Worm (Caenorhabditis elegans) whole organism, L4 larva: ENCODE results near the gene hda-5.

Source experiments
- F10B5.3 ChIP-seq: sonication (generic microtip); optimal IDR thresholded peaks from 2 replicates; lab custom pipeline; 2016; ENCODE audit warnings: mild to moderate bottlenecking, missing genetic modification characterization, missing compliant biosample characterization
- F44E2.7 ChIP-seq: fragments of 200-800 bp; sonication (Bioruptor generic); IDR thresholded peaks from 2 replicates; pipeline ENCODE4 v2.1.2; 2022; ENCODE audit warnings: missing genetic modification characterization, missing compliant biosample characterization
- F49E8.2 ChIP-seq: sonication (generic microtip); optimal IDR thresholded peaks from 2 replicates; lab custom pipeline; 2016; ENCODE audit warnings: missing compliant biosample characterization, mild to moderate bottlenecking, missing genetic modification characterization, borderline replicate concordance
- T20F7.1 ChIP-seq: fragments of 200-800 bp; sonication (Bioruptor generic); optimal IDR thresholded peaks from 2 replicates; lab custom pipeline; 2018; ENCODE audit warnings: mild to moderate bottlenecking, missing genetic modification characterization, missing compliant biosample characterization
- ZK546.5 ChIP-seq, 2 experiments: sonication (generic microtip); optimal IDR thresholded peaks; 2 replicates each; lab custom pipeline; 2017; ENCODE audit warnings: missing biosample characterization in 2 of 2, missing genetic modification characterization in 2 of 2
- ama-1 ChIP-seq: fragments of 150-350 bp; optimal IDR thresholded peaks from 2 replicates; lab custom pipeline; 2014; ENCODE audit warnings: inconsistent platforms, mixed read lengths
- arid-1 ChIP-seq: fragments of 200-800 bp; sonication (Bioruptor generic); conservative IDR thresholded peaks from 2 replicates; pipeline ENCODE4 v1.3.6; 2022; ENCODE audit warnings: missing genetic modification reagents, missing genetic modification characterization, missing compliant biosample characterization
- attf-4 ChIP-seq: sonication (generic microtip); optimal IDR thresholded peaks from 3 replicates; lab custom pipeline; 2017; ENCODE audit warnings: missing biosample characterization, missing genetic modification characterization
- ceh-44 ChIP-seq: fragments of 200-800 bp; sonication (Bioruptor generic); IDR thresholded peaks from 2 replicates; pipeline ENCODE4 v1.3.6; 2022; ENCODE audit warnings: missing genetic modification reagents, missing genetic modification characterization, missing compliant biosample characterization
- ceh-82 ChIP-seq: sonication (generic microtip); optimal IDR thresholded peaks from 2 replicates; lab custom pipeline; 2017; ENCODE audit warnings: missing biosample characterization, missing genetic modification characterization
- ctbp-1 ChIP-seq: fragments of 200-800 bp; sonication (Bioruptor generic); IDR thresholded peaks from 2 replicates; pipeline ENCODE4 v1.3.6; 2022; ENCODE audit warnings: missing genetic modification reagents, missing genetic modification characterization, missing compliant biosample characterization
- daf-16 ChIP-seq, 3 experiments: sonication (generic microtip); optimal IDR thresholded peaks; 2 replicates each; lab custom pipeline; 2016 to 2017; ENCODE audit warnings: missing genetic modification characterization in 3 of 3, missing genetic modification reagents in 3 of 3, mild to moderate bottlenecking in 2 of 3, missing compliant biosample characterization in 2 of 3, missing biosample characterization in 1 of 3, moderate library complexity in 1 of 3
- daf-19 ChIP-seq: fragments of 200-800 bp; sonication (Bioruptor generic); conservative IDR thresholded peaks from 2 replicates; pipeline ENCODE4 v1.3.6; 2022; ENCODE audit warnings: missing genetic modification characterization, missing compliant biosample characterization
- daf-8 ChIP-seq: fragments of 200-800 bp; sonication (Bioruptor generic); IDR thresholded peaks from 2 replicates; pipeline ENCODE4 v1.3.6; 2022; ENCODE audit warnings: missing genetic modification characterization, missing compliant biosample characterization
- dmd-6 ChIP-seq: fragments of 200-800 bp; sonication (Bioruptor generic); IDR thresholded peaks from 2 replicates; pipeline ENCODE4 v1.3.6; 2022; ENCODE audit warnings: missing genetic modification reagents, missing genetic modification characterization, missing compliant biosample characterization
- duxl-1 ChIP-seq: sonication (generic microtip); optimal IDR thresholded peaks from 2 replicates; lab custom pipeline; 2016; ENCODE audit warnings: mild to moderate bottlenecking, missing genetic modification characterization, moderate library complexity, missing compliant biosample characterization; ENCODE audit not compliant: poor library complexity
- dve-1 ChIP-seq: sonication (generic microtip); optimal IDR thresholded peaks from 2 replicates; lab custom pipeline; 2017; ENCODE audit warnings: antibody characterized with exemption, mild to moderate bottlenecking, missing genetic modification characterization, missing compliant biosample characterization; ENCODE audit not compliant: insufficient read depth
- egl-43 ChIP-seq: fragments of 200-800 bp; sonication (Bioruptor generic); IDR thresholded peaks from 2 replicates; pipeline ENCODE4 v1.3.6; 2022; ENCODE audit warnings: missing genetic modification reagents, missing genetic modification characterization, missing compliant biosample characterization
- hlh-11 ChIP-seq: fragments of 200-800 bp; sonication (Bioruptor generic); optimal IDR thresholded peaks from 2 replicates; lab custom pipeline; 2018; ENCODE audit warnings: mild to moderate bottlenecking, missing genetic modification characterization, missing compliant biosample characterization
- hlh-30 ChIP-seq: sonication (generic microtip); optimal IDR thresholded peaks from 2 replicates; lab custom pipeline; 2017; ENCODE audit warnings: antibody characterized with exemption, mild to moderate bottlenecking, missing genetic modification characterization, missing compliant biosample characterization; ENCODE audit not compliant: insufficient read depth
- madf-5 ChIP-seq, 2 experiments: fragments of 200-800 bp; sonication (Bioruptor generic); IDR thresholded peaks; 2 replicates each; pipeline ENCODE4 v1.3.6; 2022; ENCODE audit warnings: missing compliant biosample characterization in 2 of 2, missing genetic modification characterization in 2 of 2
- madf-9 ChIP-seq: fragments of 200-800 bp; sonication (Bioruptor generic); conservative IDR thresholded peaks from 2 replicates; pipeline ENCODE4 v1.3.6; 2022; ENCODE audit warnings: missing genetic modification reagents, missing genetic modification characterization, missing compliant biosample characterization
- mes-2 ChIP-seq: sonication (generic microtip); optimal IDR thresholded peaks from 2 replicates; lab custom pipeline; 2016; ENCODE audit warnings: missing genotype, mild to moderate bottlenecking, missing genetic modification characterization, missing compliant biosample characterization; ENCODE audit not compliant: poor library complexity, severe bottlenecking
- mxl-3 ChIP-seq: fragments of 200-800 bp; sonication (Bioruptor generic); optimal IDR thresholded peaks from 2 replicates; lab custom pipeline; 2018; ENCODE audit warnings: mild to moderate bottlenecking, missing genetic modification characterization, missing compliant biosample characterization
- nhr-28 ChIP-seq: fragments of 150-350 bp; optimal IDR thresholded peaks from 2 replicates; lab custom pipeline; 2014; ENCODE audit warnings: missing biosample characterization, missing genetic modification characterization
- nhr-41 ChIP-seq: fragments of 200-800 bp; sonication (Bioruptor generic); IDR thresholded peaks from 2 replicates; pipeline ENCODE4 v1.3.6; 2022; ENCODE audit warnings: missing genetic modification reagents, missing genetic modification characterization, missing compliant biosample characterization
- nhr-42 ChIP-seq: fragments of 200-800 bp; sonication (Bioruptor generic); IDR thresholded peaks from 2 replicates; pipeline ENCODE4 v1.3.6; 2022; ENCODE audit warnings: missing genetic modification characterization, missing compliant biosample characterization
- nhr-48 ChIP-seq: sonication (generic microtip); optimal IDR thresholded peaks from 2 replicates; lab custom pipeline; 2016; ENCODE audit warnings: mild to moderate bottlenecking, missing genetic modification characterization, missing compliant biosample characterization
- nhr-6 ChIP-seq: fragments of 150-350 bp; optimal IDR thresholded peaks from 2 replicates; lab custom pipeline; 2014; ENCODE audit warnings: missing biosample characterization, missing genetic modification characterization
- nhr-76 ChIP-seq: fragments of 150-350 bp; optimal IDR thresholded peaks from 2 replicates; lab custom pipeline; 2014; ENCODE audit warnings: missing biosample characterization, missing genetic modification characterization
- nhr-77 ChIP-seq: fragments of 150-350 bp; optimal IDR thresholded peaks from 2 replicates; lab custom pipeline; 2014; ENCODE audit warnings: missing biosample characterization, missing genetic modification characterization
- pha-4 ChIP-seq, 2 experiments: fragments of 150-350 bp in 1 of 2; fragments of 200-800 bp in 1 of 2; sonication (Bioruptor generic) in 1 of 2; IDR thresholded peaks in 1 of 2; optimal IDR thresholded peaks in 1 of 2; 2 replicates each; pipeline versions ENCODE4 v1.3.6 to Lab custom; 2014 to 2022; ENCODE audit warnings: missing genetic modification characterization in 2 of 2, missing genetic modification reagents in 2 of 2, missing biosample characterization in 1 of 2, missing compliant biosample characterization in 1 of 2
- php-3 ChIP-seq: fragments of 200-800 bp; sonication (Bioruptor generic); IDR thresholded peaks from 2 replicates; pipeline ENCODE4 v1.3.6; 2022; ENCODE audit warnings: missing genetic modification reagents, missing genetic modification characterization, missing compliant biosample characterization
- pqm-1 ChIP-seq: sonication (generic microtip); optimal IDR thresholded peaks from 2 replicates; lab custom pipeline; 2017; ENCODE audit warnings: missing biosample characterization, missing genetic modification characterization
- set-16 ChIP-seq: fragments of 200-800 bp; sonication (Bioruptor generic); IDR thresholded peaks from 2 replicates; pipeline ENCODE4 v1.3.6; 2022; ENCODE audit warnings: missing genetic modification reagents, missing genetic modification characterization, missing compliant biosample characterization
- snpc-1.2 ChIP-seq: fragments of 200-800 bp; sonication (Bioruptor generic); IDR thresholded peaks from 2 replicates; pipeline ENCODE4 v1.3.6; 2022; ENCODE audit warnings: missing genetic modification reagents, missing genetic modification characterization, missing compliant biosample characterization
- unc-130 ChIP-seq: sonication (generic microtip); optimal IDR thresholded peaks from 2 replicates; lab custom pipeline; 2016; ENCODE audit warnings: missing genetic modification reagents, missing genetic modification characterization, missing compliant biosample characterization
- unc-39 ChIP-seq: sonication (generic microtip); optimal IDR thresholded peaks from 2 replicates; lab custom pipeline; 2017; ENCODE audit warnings: missing biosample characterization, missing genetic modification characterization
- vab-7 ChIP-seq: fragments of 200-800 bp; sonication (Bioruptor generic); IDR thresholded peaks from 2 replicates; pipeline ENCODE4 v1.3.6; 2022; ENCODE audit warnings: missing genetic modification reagents, missing genetic modification characterization, missing compliant biosample characterization
- zfp-3 ChIP-seq: fragments of 200-800 bp; sonication (Bioruptor generic); conservative IDR thresholded peaks from 2 replicates; pipeline ENCODE4 v1.3.6; 2022; ENCODE audit warnings: missing genetic modification reagents, missing genetic modification characterization, missing compliant biosample characterization
- ztf-7 ChIP-seq: fragments of 150-350 bp; optimal IDR thresholded peaks from 2 replicates; lab custom pipeline; 2014; ENCODE audit warnings: missing biosample characterization, missing genetic modification characterization

Gene hda-5

DNA sequence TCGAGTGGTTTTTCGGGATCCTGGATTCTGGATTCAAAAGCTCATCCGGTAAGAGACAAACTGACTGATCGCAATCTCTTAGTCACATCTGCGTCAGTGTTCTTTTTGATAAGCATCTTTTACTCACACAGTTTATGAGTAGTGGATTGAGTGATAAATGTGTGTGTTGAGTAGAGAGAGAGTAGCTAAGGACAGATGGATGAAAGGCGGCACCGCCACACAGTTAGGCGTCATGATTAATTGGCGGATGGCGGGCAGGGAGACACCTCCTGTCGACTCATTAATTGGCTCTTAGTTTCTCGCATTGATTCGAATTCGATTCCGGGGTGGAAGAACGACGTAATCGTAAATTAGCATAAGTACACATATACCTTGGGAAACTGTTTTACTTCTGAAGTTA, 4.4 kb upstream of the hda-5 start:
- TF ChIP-seq ctbp-1 (GFP tag; lab: Robert Waterston, UW) (no peak), nhr-6 (peak; percentile 3)

- TF ChIP-seq madf-5 (GFP tag; IDR thresholded peaks at IDR 0.05; lab: Robert Waterston, UW) (no peak), nhr-76 (tag; lab: Kevin White, UChicago) (no peak), duxl-1 (no peak), daf-16 (GFP tag; optimal IDR thresholded peaks at IDR 0.05; lab: Kevin White, UChicago) (peak in 1 of 2 experiments; percentile 16), daf-16 (tag; optimal IDR thresholded peaks at IDR 0.05; lab: Kevin White, UChicago) (peak; percentile 82), T20F7.1 (no peak), dmd-6 (peak; percentile 29), nhr-42 (no peak), snpc-1.2 (no peak), F49E8.2 (tag; lab: Kevin White, UChicago) (no peak), attf-4 (tag; lab: Kevin White, UChicago) (no peak), madf-9 (GFP tag; lab: Robert Waterston, UW) (no peak), php-3 (peak; percentile 76), ZK546.5 (tag; optimal IDR thresholded peaks at IDR 0.05; lab: Kevin White, UChicago) (no peak), daf-19 (GFP tag; lab: Robert Waterston, UW) (no peak), ztf-7 (tag; lab: Kevin White, UChicago) (no peak), nhr-28 (tag; lab: Kevin White, UChicago) (peak; percentile 76), zfp-3 (GFP tag; lab: Robert Waterston, UW) (no peak), daf-8 (GFP tag; lab: Robert Waterston, UW) (no peak), F44E2.7 (no peak), ceh-44 (GFP tag; lab: Robert Waterston, UW) (no peak), pha-4 (GFP tag; IDR thresholded peaks at IDR 0.05; lab: Robert Waterston, UW) (no peak), pha-4 (tag; optimal IDR thresholded peaks at IDR 0.05; lab: Kevin White, UChicago) (no peak), set-16 (GFP tag; lab: Robert Waterston, UW) (no peak), egl-43 (no peak), nhr-48 (no peak), F10B5.3 (no peak), hlh-30 (tag; lab: Kevin White, UChicago) (no peak), ceh-82 (no peak), vab-7 (GFP tag; lab: Robert Waterston, UW) (no peak), hlh-11 (peak; percentile 52), mes-2 (tag; lab: Kevin White, UChicago) (no peak), arid-1 (no peak), unc-130 (GFP tag; lab: Kevin White, UChicago) (no peak), pqm-1 (tag; lab: Kevin White, UChicago) (peak; percentile 54), mxl-3 (GFP tag; lab: Kevin White, UChicago) (no peak), unc-39 (tag; lab: Kevin White, UChicago) (no peak), dve-1 (peak; percentile 68)
Measured at ce11 chrII:11797194-11797593, 1.6 kb upstream of the hda-5 start.

ce11 chrII:11802451-11802850, 3.6 kb downstream of the hda-5 start, which contains the start of gene F43G6.17:
TSS of gene F43G6.17 (plus strand) at chrII:11802751.
- TF ChIP-seq nhr-6 (no peak), pqm-1 (tag; lab: Kevin White, UChicago) (peak; percentile 3), nhr-41 (GFP tag; lab: Robert Waterston, UW) (no peak), ama-1 (no peak), nhr-77 (tag; lab: Kevin White, UChicago) (no peak)
